Fruit fly (Drosophila melanogaster): ENCODE results near the gene CG4577.
A peak's percentile ranks its signal among the peaks of the same experiment; 100 is the strongest.

The CG4577 gene

dm6 chr2L:1135495-1135894 lies 1.0 kb downstream of the CG4577 start:
- TF ChIP-seq acj6 (GFP tag; optimal IDR thresholded peaks at IDR 0.05) (peak; percentile 31), CG32006 (GFP tag; optimal IDR thresholded peaks at IDR 0.05) (peak; percentile 57), eg (GFP tag; IDR thresholded peaks at IDR 0.05) (0 out of 3 replicates have a peak, but pooled peaks have one; percentile 30), achi (GFP tag; optimal IDR thresholded peaks at IDR 0.05) (peak; percentile 25), lz (GFP tag; optimal IDR thresholded peaks at IDR 0.05) (no peak), CG4318 (GFP tag; optimal IDR thresholded peaks at IDR 0.05) (no peak), CG15336 (GFP tag; IDR thresholded peaks at IDR 0.05) (no peak), OdsH (GFP tag; optimal IDR thresholded peaks at IDR 0.05) (peak; percentile 28), Sox102F (GFP tag; optimal IDR thresholded peaks at IDR 0.05) (no peak), CG6276 (GFP tag; optimal IDR thresholded peaks at IDR 0.05) (peak; percentile 34), CG8119 (GFP tag; IDR thresholded peaks at IDR 0.05) (peak; percentile 43; the same call in 1 of the 3 replicates), Eip78C (GFP tag) (peak; percentile 51), CG10631 (GFP tag; optimal IDR thresholded peaks at IDR 0.05) (peak; percentile 37), Ets96B (tag; optimal IDR thresholded peaks at IDR 0.05) (peak; percentile 28), CG8632 (GFP tag; optimal IDR thresholded peaks at IDR 0.05) (peak; percentile 26)

dm6 chr2L:1136993-1137392 lies 2.5 kb downstream of the CG4577 start:
- TF ChIP-seq CG32006 (GFP tag; optimal IDR thresholded peaks at IDR 0.05) (no peak), Eip75B (GFP tag; optimal IDR thresholded peaks at IDR 0.05) (no peak), ss (GFP tag; optimal IDR thresholded peaks at IDR 0.05) (no peak), CG8319 (GFP tag; optimal IDR thresholded peaks at IDR 0.05) (no peak), eg (GFP tag; IDR thresholded peaks at IDR 0.05) (no peak), CG6792 (GFP tag; optimal IDR thresholded peaks at IDR 0.05) (no peak), cyc (GFP tag; optimal IDR thresholded peaks at IDR 0.05) (no peak), dac (GFP tag; optimal IDR thresholded peaks at IDR 0.05) (no peak), Hr4 (GFP tag; optimal IDR thresholded peaks at IDR 0.05) (no peak), CG8632 (GFP tag; optimal IDR thresholded peaks at IDR 0.05) (no peak), spab (GFP tag; optimal IDR thresholded peaks at IDR 0.05) (no peak), CG6163 (GFP tag; IDR thresholded peaks at IDR 0.05) (no peak), dsx (GFP tag; optimal IDR thresholded peaks at IDR 0.05; ENCODE audit: poor library complexity, severe bottlenecking) (no peak)

- TF ChIP-seq CG10631 (GFP tag; optimal IDR thresholded peaks at IDR 0.05) (no peak), fd85E (GFP tag; optimal IDR thresholded peaks at IDR 0.05) (peak; percentile 34), CG15336 (GFP tag; IDR thresholded peaks at IDR 0.05) (0 out of 2 replicates have a peak, but pooled peaks have one; percentile 17), Eip78C (GFP tag) (peak; percentile 62), CG6276 (GFP tag; optimal IDR thresholded peaks at IDR 0.05) (peak; percentile 89), svp (GFP tag) (peak; percentile 68), Hr39 (GFP tag; optimal IDR thresholded peaks at IDR 0.05) (no peak), Met (GFP tag; optimal IDR thresholded peaks at IDR 0.05) (peak; percentile 28), CG6163 (GFP tag; IDR thresholded peaks at IDR 0.05) (peak; percentile 23; the same call in 1 of the 3 replicates), CG6792 (GFP tag; optimal IDR thresholded peaks at IDR 0.05) (no peak), fkh (GFP tag; optimal IDR thresholded peaks at IDR 0.05) (no peak), CG3032 (tag; optimal IDR thresholded peaks at IDR 0.05) (no peak), vri (GFP tag; optimal IDR thresholded peaks at IDR 0.05) (peak; percentile 48), CG8632 (GFP tag; optimal IDR thresholded peaks at IDR 0.05) (no peak), net (GFP tag; optimal IDR thresholded peaks at IDR 0.05) (peak; percentile 19), CG3919 (GFP tag; optimal IDR thresholded peaks at IDR 0.05) (peak; percentile 19), fd59A (GFP tag; optimal IDR thresholded peaks at IDR 0.05) (no peak), ss (GFP tag; optimal IDR thresholded peaks at IDR 0.05) (peak; percentile 2 to 52), Eip93F (GFP tag; optimal IDR thresholded peaks at IDR 0.05) (no peak), CG6854 (GFP tag; optimal IDR thresholded peaks at IDR 0.05) (peak; percentile 58), esn (GFP tag; optimal IDR thresholded peaks at IDR 0.05) (peak; percentile 39), Ets21C (GFP tag; optimal IDR thresholded peaks at IDR 0.05) (no peak), pdm3 (GFP tag; optimal IDR thresholded peaks at IDR 0.05) (no peak), Eip75B (GFP tag; optimal IDR thresholded peaks at IDR 0.05) (peak; percentile 54)
Measured at dm6 chr2L:1142730-1143281, 8.3 kb downstream of the CG4577 start, which contains the start of gene MFS3. TSS of gene MFS3 (plus strand) at chr2L:1143201.
